Fruit fly (Drosophila melanogaster) whole organism, embryonic: ENCODE data around the gene Pdh.

ENCODE experiments used
- Ada2b ChIP-seq: fragments of 200-800 bp; sonication (Bioruptor generic); IDR thresholded peaks from 2 replicates; pipeline ENCODE4 v1.3.6; 2022; ENCODE audit warnings: missing biosample characterization, missing genetic modification characterization
- CG10147 ChIP-seq: fragments of 200-800 bp; sonication (Bioruptor generic); optimal IDR thresholded peaks from 2 replicates; lab custom pipeline; 2019; ENCODE audit warnings: missing biosample characterization, mild to moderate bottlenecking, missing genetic modification characterization, moderate library complexity
- CG10462 ChIP-seq: fragments of 200-800 bp; sonication (Bioruptor generic); optimal IDR thresholded peaks from 2 replicates; lab custom pipeline; 2016; ENCODE audit warnings: missing biosample characterization, missing genetic modification characterization
- CG12104 ChIP-seq: fragments of 200-800 bp; sonication (Bioruptor generic); optimal IDR thresholded peaks from 3 replicates; lab custom pipeline; 2016; ENCODE audit warnings: missing biosample characterization, missing genetic modification characterization
- CG12219 ChIP-seq: fragments of 200-800 bp; sonication (Bioruptor generic); optimal IDR thresholded peaks from 3 replicates; lab custom pipeline; 2018; ENCODE audit warnings: missing biosample characterization, mild to moderate bottlenecking, missing genetic modification characterization
- CG12299 ChIP-seq: fragments of 200-800 bp; sonication (Bioruptor generic); optimal IDR thresholded peaks from 2 replicates; lab custom pipeline; 2018; ENCODE audit warnings: missing biosample characterization, mild to moderate bottlenecking, missing genetic modification characterization
- CG1233 ChIP-seq: fragments of 200-800 bp; sonication (Bioruptor generic); optimal IDR thresholded peaks from 4 replicates; lab custom pipeline; 2018; ENCODE audit warnings: missing biosample characterization, mild to moderate bottlenecking, missing genetic modification characterization
- CG12659 ChIP-seq: fragments of 200-800 bp; sonication (Bioruptor generic); optimal IDR thresholded peaks from 3 replicates; lab custom pipeline; 2017; ENCODE audit warnings: mild to moderate bottlenecking, missing biosample characterization, missing genetic modification reagents, missing genetic modification characterization
- CG13296 ChIP-seq: fragments of 200-800 bp; sonication (Bioruptor generic); optimal IDR thresholded peaks from 3 replicates; lab custom pipeline; 2018; ENCODE audit warnings: missing biosample characterization, mild to moderate bottlenecking, missing genetic modification characterization
- CG14050 ChIP-seq: fragments of 200-800 bp; sonication (Bioruptor generic); IDR thresholded peaks from 3 replicates; pipeline ENCODE4 v1.3.6; 2022; ENCODE audit warnings: missing biosample characterization, missing genetic modification characterization
- CG1529 ChIP-seq: fragments of 200-800 bp; sonication (Bioruptor generic); optimal IDR thresholded peaks from 3 replicates; lab custom pipeline; 2018; ENCODE audit warnings: missing biosample characterization, missing genetic modification characterization
- CG17361 ChIP-seq: fragments of 200-800 bp; sonication (Bioruptor generic); IDR thresholded peaks from 3 replicates; pipeline ENCODE4 v1.3.6; 2022; ENCODE audit warnings: missing biosample characterization, missing genetic modification characterization
- CG17802 ChIP-seq: fragments of 200-800 bp; sonication (Bioruptor generic); optimal IDR thresholded peaks from 2 replicates; lab custom pipeline; 2018; ENCODE audit warnings: missing biosample characterization, mild to moderate bottlenecking, missing genetic modification characterization, moderate library complexity
- CG1792 ChIP-seq: fragments of 200-800 bp; sonication (Bioruptor generic); optimal IDR thresholded peaks from 2 replicates; lab custom pipeline; 2016; ENCODE audit warnings: missing biosample characterization, missing genetic modification characterization
- CG30431 ChIP-seq: fragments of 200-800 bp; sonication (Bioruptor generic); optimal IDR thresholded peaks from 2 replicates; lab custom pipeline; 2017; ENCODE audit warnings: missing biosample characterization, missing genetic modification characterization
- CG31365 ChIP-seq: fragments of 200-800 bp; sonication (Bioruptor generic); optimal IDR thresholded peaks from 2 replicates; lab custom pipeline; 2018; ENCODE audit warnings: missing biosample characterization, mild to moderate bottlenecking, missing genetic modification characterization
- CG32767 ChIP-seq: fragments of 200-800 bp; sonication (Bioruptor generic); IDR thresholded peaks from 2 replicates; pipeline ENCODE4 v1.3.6; 2022; ENCODE audit warnings: missing biosample characterization, missing genetic modification characterization
- CG4854 ChIP-seq: fragments of 200-800 bp; sonication (Bioruptor generic); optimal IDR thresholded peaks from 2 replicates; lab custom pipeline; 2016; ENCODE audit warnings: missing biosample characterization, missing genetic modification characterization, inconsistent platforms
- CG5953 ChIP-seq: fragments of 200-800 bp; sonication (Bioruptor generic); IDR thresholded peaks from 2 replicates; pipeline ENCODE4 v1.3.6; 2022; ENCODE audit warnings: missing biosample characterization, missing genetic modification characterization
- Fer3 ChIP-seq: fragments of 200-800 bp; sonication (Bioruptor generic); optimal IDR thresholded peaks from 2 replicates; lab custom pipeline; 2018; ENCODE audit warnings: missing biosample characterization, mild to moderate bottlenecking, missing genetic modification characterization, moderate library complexity
- H15 ChIP-seq: fragments of 200-800 bp; sonication (Bioruptor generic); IDR thresholded peaks from 3 replicates; pipeline ENCODE4 v1.3.6; 2022; ENCODE audit warnings: missing biosample characterization, missing genetic modification characterization
- NFAT ChIP-seq: fragments of 200-800 bp; sonication (Bioruptor generic); IDR thresholded peaks from 2 replicates; pipeline ENCODE4 v1.3.6; 2022; ENCODE audit warnings: missing biosample characterization, missing genetic modification characterization
- NfI ChIP-seq: fragments of 200-800 bp; sonication (Bioruptor generic); optimal IDR thresholded peaks from 3 replicates; lab custom pipeline; 2018; ENCODE audit warnings: missing biosample characterization, mild to moderate bottlenecking, missing genetic modification characterization, moderate library complexity
- PHDP ChIP-seq: fragments of 200-800 bp; sonication (Bioruptor generic); optimal IDR thresholded peaks from 3 replicates; lab custom pipeline; 2018; ENCODE audit warnings: missing biosample characterization, mild to moderate bottlenecking, missing genetic modification characterization, moderate library complexity
- Pdp1 ChIP-seq, 2 experiments: fragments of 200-800 bp; sonication (Bioruptor generic); optimal IDR thresholded peaks; 3 replicates each; lab custom pipeline; 2016; ENCODE audit warnings: missing biosample characterization in 2 of 2, missing genetic modification characterization in 2 of 2, mild to moderate bottlenecking in 1 of 2, moderate library complexity in 1 of 2
- Ravus ChIP-seq: fragments of 200-800 bp; sonication (Bioruptor generic); IDR thresholded peaks from 2 replicates; pipeline ENCODE4 v1.3.6; 2022; ENCODE audit warnings: missing biosample characterization, missing genetic modification characterization
- YL-1 ChIP-seq: fragments of 200-800 bp; sonication (Bioruptor generic); optimal IDR thresholded peaks from 3 replicates; lab custom pipeline; 2017; ENCODE audit warnings: missing biosample characterization, mild to moderate bottlenecking, missing genetic modification characterization
- chinmo ChIP-seq: fragments of 200-800 bp; sonication (Bioruptor generic); IDR thresholded peaks from 4 replicates; pipeline ENCODE4 v1.3.6; 2022; ENCODE audit warnings: missing biosample characterization, missing genetic modification characterization; ENCODE audit not compliant: partially characterized antibody
- croc ChIP-seq: fragments of 200-800 bp; sonication (Bioruptor generic); conservative IDR thresholded peaks from 3 replicates; pipeline ENCODE4 v1.3.6; 2022; ENCODE audit warnings: missing biosample characterization, missing genetic modification characterization
- ems ChIP-seq: fragments of 200-800 bp; sonication (Bioruptor generic); optimal IDR thresholded peaks from 3 replicates; lab custom pipeline; 2016; ENCODE audit warnings: missing biosample characterization, missing genetic modification characterization
- exex ChIP-seq: fragments of 200-800 bp; sonication (Bioruptor generic); optimal IDR thresholded peaks from 4 replicates; lab custom pipeline; 2018; ENCODE audit warnings: missing biosample characterization, mild to moderate bottlenecking, missing genetic modification characterization, moderate library complexity
- gsb-n ChIP-seq: fragments of 200-800 bp; sonication (Bioruptor generic); optimal IDR thresholded peaks from 3 replicates; lab custom pipeline; 2018; ENCODE audit warnings: missing biosample characterization, mild to moderate bottlenecking, missing genetic modification characterization
- jumu ChIP-seq: fragments of 200-800 bp; sonication (Bioruptor generic); optimal IDR thresholded peaks from 3 replicates; lab custom pipeline; 2016; ENCODE audit warnings: missing biosample characterization, missing genetic modification characterization
- kah ChIP-seq: fragments of 200-800 bp; sonication (Bioruptor generic); optimal IDR thresholded peaks from 2 replicates; lab custom pipeline; 2018; ENCODE audit warnings: missing biosample characterization, mild to moderate bottlenecking, missing genetic modification characterization
- klu ChIP-seq: fragments of 200-800 bp; sonication (Bioruptor generic); IDR thresholded peaks from 2 replicates; pipeline ENCODE4 v1.3.6; 2022; ENCODE audit warnings: missing biosample characterization, missing genetic modification characterization
- lilli ChIP-seq: fragments of 200-800 bp; sonication (Bioruptor generic); optimal IDR thresholded peaks from 3 replicates; lab custom pipeline; 2016; ENCODE audit warnings: missing biosample characterization, missing genetic modification characterization
- mam ChIP-seq: fragments of 200-800 bp; sonication (Bioruptor generic); optimal IDR thresholded peaks from 3 replicates; lab custom pipeline; 2016; ENCODE audit warnings: missing biosample characterization, missing genetic modification characterization
- mld ChIP-seq: fragments of 200-800 bp; sonication (Bioruptor generic); IDR thresholded peaks from 3 replicates; pipeline ENCODE4 v1.3.6; 2022; ENCODE audit warnings: missing biosample characterization, missing genetic modification characterization; ENCODE audit not compliant: partially characterized antibody
- nau ChIP-seq: fragments of 200-800 bp; sonication (Bioruptor generic); optimal IDR thresholded peaks from 3 replicates; lab custom pipeline; 2017; ENCODE audit warnings: missing biosample characterization, mild to moderate bottlenecking, missing genetic modification characterization, missing genetic modification reagents
- otp ChIP-seq: fragments of 200-800 bp; sonication (Bioruptor generic); IDR thresholded peaks from 3 replicates; pipeline ENCODE4, ENCODE4 v1.3.6; 2022; ENCODE audit warnings: missing biosample characterization, missing genetic modification characterization
- pum ChIP-seq: fragments of 200-800 bp; sonication (Bioruptor generic); optimal IDR thresholded peaks from 2 replicates; lab custom pipeline; 2016; ENCODE audit warnings: missing biosample characterization, missing genetic modification characterization
- pzg ChIP-seq: fragments of 200-800 bp; sonication (Bioruptor generic); optimal IDR thresholded peaks from 3 replicates; lab custom pipeline; 2018; ENCODE audit warnings: missing biosample characterization, mild to moderate bottlenecking, missing genetic modification characterization, moderate library complexity
- run ChIP-seq: fragments of 200-800 bp; sonication (Bioruptor generic); optimal IDR thresholded peaks from 3 replicates; lab custom pipeline; 2018; ENCODE audit warnings: missing biosample characterization, mild to moderate bottlenecking, missing genetic modification characterization
- slp2 ChIP-seq: fragments of 200-800 bp; sonication (Bioruptor generic); optimal IDR thresholded peaks from 2 replicates; lab custom pipeline; 2016; ENCODE audit warnings: missing biosample characterization, missing genetic modification characterization
- sug ChIP-seq: fragments of 200-800 bp; optimal IDR thresholded peaks from 2 replicates; lab custom pipeline; 2019; ENCODE audit warnings: missing biosample characterization, mild to moderate bottlenecking, missing genetic modification characterization, moderate library complexity
- trem ChIP-seq: fragments of 200-800 bp; optimal IDR thresholded peaks from 3 replicates; lab custom pipeline; 2019; ENCODE audit warnings: missing biosample characterization, mild to moderate bottlenecking, missing genetic modification characterization, moderate library complexity
- vvl ChIP-seq: fragments of 200-800 bp; sonication (Bioruptor generic); IDR thresholded peaks from 2 replicates; pipeline ENCODE4 v1.3.6; 2022; ENCODE audit warnings: missing biosample characterization, missing genetic modification characterization
- wdn ChIP-seq: fragments of 200-800 bp; sonication (Bioruptor generic); IDR thresholded peaks from 2 replicates; pipeline ENCODE4 v1.3.6; 2022; ENCODE audit warnings: missing biosample characterization, missing genetic modification characterization
- wor ChIP-seq: fragments of 200-800 bp; sonication (Bioruptor generic); IDR thresholded peaks from 2 replicates; pipeline ENCODE4 v1.3.6; 2022; ENCODE audit warnings: missing biosample characterization, missing genetic modification characterization
- zen2 ChIP-seq: fragments of 200-800 bp; sonication (Bioruptor generic); IDR thresholded peaks from 3 replicates; pipeline ENCODE4 v1.3.6; 2022; ENCODE audit warnings: missing biosample characterization, missing genetic modification characterization; ENCODE audit not compliant: partially characterized antibody

Pdh gene

dm6 chr3L:16380770-16381169 lies 26.7 kb upstream of the Pdh start (continued):
- TF ChIP-seq lilli (GFP tag; lab: Kevin White, UChicago): peak; percentile 76
- TF ChIP-seq trem (tag; lab: Kevin White, UChicago): peak; percentile 42
- 0 out of 2 replicates have a peak, but pooled peaks have one; percentile 25 for TF ChIP-seq klu (GFP tag; lab: Robert Waterston, UW)
- peak; percentile 31 for TF ChIP-seq run (tag; lab: Kevin White, UChicago)
- peak; percentile 65 for TF ChIP-seq CG12219 (GFP tag; lab: Kevin White, UChicago)
- TF ChIP-seq H15 (GFP tag; lab: Robert Waterston, UW): no peak
- peak; percentile 50; the same call in 1 of the 2 replicates for TF ChIP-seq CG32767
- TF ChIP-seq NfI (GFP tag; lab: Kevin White, UChicago): peak; percentile 69
- TF ChIP-seq CG10147: peak; percentile 60
- TF ChIP-seq Ravus (GFP tag; lab: Robert Waterston, UW): no peak
- peak; percentile 76 for TF ChIP-seq CG13296 (GFP tag; lab: Kevin White, UChicago)
- peak; percentile 63 for TF ChIP-seq mam
- peak; percentile 22 for TF ChIP-seq CG10462
- TF ChIP-seq chinmo: no peak
- 0 out of 2 replicates have a peak, but pooled peaks have one; percentile 36 for TF ChIP-seq Ada2b (GFP tag; lab: Robert Waterston, UW)
- peak; percentile 49 for TF ChIP-seq CG12299
- peak; percentile 34 for TF ChIP-seq CG1529 (GFP tag; lab: Kevin White, UChicago)
- peak; percentile 70 for TF ChIP-seq PHDP
- no peak for TF ChIP-seq zen2 (GFP tag; lab: Robert Waterston, UW)
- TF ChIP-seq CG1792: peak; percentile 43
- TF ChIP-seq YL-1: no peak
- no peak for TF ChIP-seq slp2 (GFP tag; lab: Kevin White, UChicago)
- TF ChIP-seq CG17802 (tag; lab: Kevin White, UChicago): peak; percentile 11
- peak; percentile 64; the same call in 2 of the 3 replicates for TF ChIP-seq CG17361 (GFP tag; lab: Robert Waterston, UW)
- TF ChIP-seq CG12659 (GFP tag; lab: Kevin White, UChicago): peak; percentile 62
- TF ChIP-seq CG30431: no peak
- TF ChIP-seq croc (GFP tag; lab: Robert Waterston, UW): peak; percentile 38; the same call in 1 of the 3 replicates
- TF ChIP-seq Pdp1 (GFP tag; optimal IDR thresholded peaks at IDR 0.05; lab: Kevin White, UChicago): peak; percentile 74 to 75
- TF ChIP-seq CG12104 (GFP tag; lab: Kevin White, UChicago): peak; percentile 53
- TF ChIP-seq mld (GFP tag; lab: Robert Waterston, UW): no peak
- TF ChIP-seq pum (GFP tag; lab: Kevin White, UChicago): peak; percentile 64
- TF ChIP-seq gsb-n: peak; percentile 57
- TF ChIP-seq nau (GFP tag; lab: Kevin White, UChicago): peak; percentile 67
- TF ChIP-seq ems (GFP tag; lab: Kevin White, UChicago): peak; percentile 60
- TF ChIP-seq CG1233: peak; percentile 48
- no peak for TF ChIP-seq exex (tag; lab: Kevin White, UChicago)
- TF ChIP-seq otp (GFP tag; lab: Robert Waterston, UW): no peak
- TF ChIP-seq CG31365: no peak
- TF ChIP-seq CG5953 (GFP tag; lab: Robert Waterston, UW): no peak
- peak; percentile 16 for TF ChIP-seq kah
- 0 out of 2 replicates have a peak, but pooled peaks have one; percentile 36 for TF ChIP-seq wdn (GFP tag; lab: Robert Waterston, UW)
- peak; percentile 43; the same call in 1 of the 2 replicates for TF ChIP-seq wor (GFP tag; lab: Robert Waterston, UW)
- peak; percentile 65; the same call in 1 of the 2 replicates for TF ChIP-seq vvl (GFP tag; lab: Robert Waterston, UW)
- TF ChIP-seq pzg: no peak
- TF ChIP-seq sug (tag; lab: Kevin White, UChicago): no peak
- peak; percentile 57 for TF ChIP-seq jumu (GFP tag; lab: Kevin White, UChicago)
- peak; percentile 38; the same call in 1 of the 2 replicates for TF ChIP-seq NFAT (GFP tag; lab: Robert Waterston, UW)
- TF ChIP-seq Fer3 (tag; lab: Kevin White, UChicago): peak; percentile 81
- TF ChIP-seq CG14050 (GFP tag; lab: Robert Waterston, UW): no peak
- TF ChIP-seq CG4854: peak; percentile 29
